Worm (Caenorhabditis elegans) whole organism, L2 larva: ENCODE data around the gene ZK945.7.

Experiments
- ama-1 ChIP-seq: fragments of 150-350 bp; optimal IDR thresholded peaks from 2 replicates; lab custom pipeline; 2018; ENCODE audit warnings: inconsistent platforms
- fos-1 ChIP-seq: fragments of 150-350 bp; optimal IDR thresholded peaks from 2 replicates; lab custom pipeline; 2014; ENCODE audit warnings: missing biosample characterization, missing genetic modification characterization
- lsy-2 ChIP-seq, 2 experiments: fragments of 150-350 bp in 1 of 2; sonication (generic microtip) in 1 of 2; optimal IDR thresholded peaks; 2 replicates each; lab custom pipeline; 2014 to 2017; ENCODE audit warnings: missing biosample characterization in 2 of 2, missing genetic modification characterization in 2 of 2
- nhr-12 ChIP-seq: fragments of 150-350 bp; optimal IDR thresholded peaks from 2 replicates; lab custom pipeline; 2014; ENCODE audit warnings: missing biosample characterization, missing genetic modification characterization

DNA sequence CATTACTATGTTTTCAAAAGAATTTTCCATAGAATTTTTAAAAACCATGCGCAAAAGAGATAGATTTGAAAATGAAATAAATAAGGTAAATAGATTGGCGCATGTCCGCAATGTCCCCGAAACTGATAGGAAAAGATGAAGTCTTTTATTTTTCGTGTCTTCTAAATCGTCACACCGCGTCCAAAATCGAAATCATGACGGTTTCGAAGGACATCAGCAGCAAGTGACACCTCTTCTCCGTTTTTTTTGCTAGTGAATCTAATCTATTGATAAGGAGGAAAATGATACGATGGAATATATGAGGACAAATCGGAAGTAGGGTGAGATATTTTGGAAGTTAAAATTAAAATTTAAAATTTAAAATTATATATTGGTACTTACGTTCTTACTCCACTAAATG, 34.3 kb downstream of the ZK945.7 start:
- no peak for TF ChIP-seq nhr-12 (tag; lab: Kevin White, UChicago)
- TF ChIP-seq lsy-2 (tag; optimal IDR thresholded peaks at IDR 0.05; lab: Kevin White, UChicago) = no peak
- no peak for TF ChIP-seq ama-1 (lab: Kevin White, UChicago)
- TF ChIP-seq fos-1 (tag; lab: Kevin White, UChicago) = no peak
